Fruit fly (Drosophila melanogaster) whole organism, embryonic: Measurements from ENCODE around the gene CG13306.

Source experiments
- Abd-B ChIP-seq: fragments of 200-800 bp; sonication (Bioruptor generic); optimal IDR thresholded peaks from 2 replicates; lab custom pipeline; 2018; ENCODE audit warnings: missing biosample characterization, mild to moderate bottlenecking, missing genetic modification characterization, moderate library complexity
- Adf1 ChIP-seq: fragments of 200-800 bp; sonication (Bioruptor generic); IDR thresholded peaks from 2 replicates; pipeline ENCODE4 v1.3.6; 2022; ENCODE audit warnings: missing biosample characterization, missing genetic modification characterization
- Awh ChIP-seq: fragments of 200-800 bp; sonication (Bioruptor generic); IDR thresholded peaks from 2 replicates; pipeline ENCODE4, ENCODE4 v1.3.6; 2022; ENCODE audit warnings: missing biosample characterization, missing genetic modification characterization
- BEAF-32 ChIP-seq: fragments of 200-800 bp; sonication (Bioruptor generic); optimal IDR thresholded peaks from 3 replicates; lab custom pipeline; 2017; ENCODE audit warnings: missing biosample characterization, missing genetic modification characterization, mild to moderate bottlenecking, moderate library complexity, missing genetic modification reagents
- CG10147 ChIP-seq: fragments of 200-800 bp; sonication (Bioruptor generic); optimal IDR thresholded peaks from 2 replicates; lab custom pipeline; 2019; ENCODE audit warnings: missing biosample characterization, mild to moderate bottlenecking, missing genetic modification characterization, moderate library complexity
- CG10267 ChIP-seq: fragments of 200-800 bp; sonication (Bioruptor generic); optimal IDR thresholded peaks from 2 replicates; lab custom pipeline; 2018; ENCODE audit warnings: missing biosample characterization, mild to moderate bottlenecking, missing genetic modification characterization, moderate library complexity
- CG10543 ChIP-seq: fragments of 200-800 bp; sonication (Bioruptor generic); optimal IDR thresholded peaks from 3 replicates; lab custom pipeline; 2017; ENCODE audit warnings: missing biosample characterization, mild to moderate bottlenecking, missing genetic modification characterization, moderate library complexity
- CG10959 ChIP-seq: fragments of 200-800 bp; sonication (Bioruptor generic); IDR thresholded peaks from 2 replicates; pipeline ENCODE4 v1.3.6; 2022; ENCODE audit warnings: missing biosample characterization, missing genetic modification characterization
- CG13775 ChIP-seq: fragments of 200-800 bp; sonication (Bioruptor generic); optimal IDR thresholded peaks from 3 replicates; lab custom pipeline; 2017; ENCODE audit warnings: missing biosample characterization, mild to moderate bottlenecking, missing genetic modification characterization
- CG16815 ChIP-seq: fragments of 200-800 bp; sonication (Bioruptor generic); optimal IDR thresholded peaks from 3 replicates; lab custom pipeline; 2017; ENCODE audit warnings: missing biosample characterization, mild to moderate bottlenecking, missing genetic modification characterization
- CG2712 ChIP-seq: fragments of 200-800 bp; optimal IDR thresholded peaks from 3 replicates; lab custom pipeline; 2019; ENCODE audit warnings: missing biosample characterization, mild to moderate bottlenecking, missing genetic modification characterization, moderate library complexity
- CG31441 ChIP-seq: fragments of 200-800 bp; sonication (Bioruptor generic); IDR thresholded peaks from 2 replicates; pipeline ENCODE4 v1.3.6; 2022; ENCODE audit warnings: missing biosample characterization, missing genetic modification characterization
- CG34422 ChIP-seq: fragments of 200-800 bp; sonication (Bioruptor generic); IDR thresholded peaks from 3 replicates; pipeline ENCODE4 v1.3.6; 2022; ENCODE audit warnings: missing biosample characterization, missing genetic modification characterization
- CG4617 ChIP-seq: fragments of 200-800 bp; sonication (Bioruptor generic); optimal IDR thresholded peaks from 3 replicates; lab custom pipeline; 2016; ENCODE audit warnings: missing biosample characterization, missing genetic modification characterization, borderline replicate concordance
- CG5180 ChIP-seq: fragments of 200-800 bp; sonication (Bioruptor generic); optimal IDR thresholded peaks from 3 replicates; lab custom pipeline; 2017; ENCODE audit warnings: missing biosample characterization, missing genetic modification characterization, mild to moderate bottlenecking, moderate library complexity, missing genetic modification reagents
- CG6272 ChIP-seq: fragments of 200-800 bp; sonication (Bioruptor generic); IDR thresholded peaks from 2 replicates; pipeline ENCODE4 v1.3.6; 2022; ENCODE audit warnings: missing biosample characterization, missing genetic modification characterization
- CG6765 ChIP-seq: fragments of 200-800 bp; sonication (Bioruptor generic); optimal IDR thresholded peaks from 3 replicates; lab custom pipeline; 2017; ENCODE audit warnings: missing biosample characterization, mild to moderate bottlenecking, missing genetic modification characterization
- CG6791 ChIP-seq: fragments of 200-800 bp; sonication (Bioruptor generic); IDR thresholded peaks from 3 replicates; pipeline ENCODE4 v1.3.6; 2022; ENCODE audit warnings: missing biosample characterization, missing genetic modification characterization; ENCODE audit not compliant: partially characterized antibody
- CG7357 ChIP-seq: fragments of 200-800 bp; sonication (Bioruptor generic); IDR thresholded peaks from 3 replicates; pipeline ENCODE4 v1.3.6; 2022; ENCODE audit warnings: missing biosample characterization, missing genetic modification characterization
- CG7928 ChIP-seq: fragments of 200-800 bp; sonication (Bioruptor generic); optimal IDR thresholded peaks from 2 replicates; lab custom pipeline; 2017; ENCODE audit warnings: missing biosample characterization, mild to moderate bottlenecking, missing genetic modification characterization
- CG8478 ChIP-seq: fragments of >200 bp; optimal IDR thresholded peaks from 2 replicates; lab custom pipeline; 2018
- CG8944 ChIP-seq: fragments of 200-800 bp; sonication (Bioruptor generic); optimal IDR thresholded peaks from 3 replicates; lab custom pipeline; 2016; ENCODE audit warnings: missing biosample characterization, missing genetic modification characterization
- CG9817 ChIP-seq: fragments of 200-800 bp; sonication (Bioruptor generic); optimal IDR thresholded peaks from 2 replicates; lab custom pipeline; 2018; ENCODE audit warnings: missing biosample characterization, mild to moderate bottlenecking, missing genetic modification characterization, moderate library complexity
- Dad ChIP-seq: fragments of 200-800 bp; sonication (Bioruptor generic); optimal IDR thresholded peaks from 3 replicates; lab custom pipeline; 2016; ENCODE audit warnings: missing biosample characterization, missing genetic modification characterization
- Dbx ChIP-seq: fragments of 200-800 bp; sonication (Bioruptor generic); IDR thresholded peaks from 3 replicates; pipeline ENCODE4 v1.3.6; 2022; ENCODE audit warnings: missing biosample characterization, missing genetic modification characterization
- ERR ChIP-seq: fragments of 200-800 bp; sonication (Bioruptor generic); optimal IDR thresholded peaks from 2 replicates; lab custom pipeline; 2016; ENCODE audit warnings: missing biosample characterization, missing genetic modification characterization
- Eip74EF ChIP-seq, 2 experiments: fragments of 200-800 bp in 1 of 2; fragments of >200 bp in 1 of 2; sonication (Bioruptor generic) in 1 of 2; optimal IDR thresholded peaks; 2 replicates each; lab custom pipeline; 2017 to 2019; ENCODE audit warnings: missing biosample characterization in 2 of 2, missing genetic modification characterization in 2 of 2, mild to moderate bottlenecking in 1 of 2, moderate library complexity in 1 of 2
- H15 ChIP-seq: fragments of 200-800 bp; sonication (Bioruptor generic); IDR thresholded peaks from 3 replicates; pipeline ENCODE4 v1.3.6; 2022; ENCODE audit warnings: missing biosample characterization, missing genetic modification characterization
- HLH54F ChIP-seq: fragments of 200-800 bp; sonication (Bioruptor generic); optimal IDR thresholded peaks from 3 replicates; lab custom pipeline; 2016; ENCODE audit warnings: missing biosample characterization, missing genetic modification characterization
- HmgD ChIP-seq: fragments of 200-800 bp; sonication (Bioruptor generic); optimal IDR thresholded peaks from 3 replicates; lab custom pipeline; 2016; ENCODE audit warnings: missing biosample characterization, missing genetic modification characterization
- NC2α ChIP-seq: fragments of 200-800 bp; sonication (Bioruptor generic); optimal IDR thresholded peaks from 2 replicates; lab custom pipeline; 2016; ENCODE audit warnings: missing biosample characterization, missing genetic modification characterization
- Nf-YC ChIP-seq: fragments of 200-800 bp; optimal IDR thresholded peaks from 3 replicates; lab custom pipeline; 2019; ENCODE audit warnings: missing biosample characterization, mild to moderate bottlenecking, missing genetic modification characterization, moderate library complexity
- Sox100B ChIP-seq: fragments of 200-800 bp; sonication (Bioruptor generic); optimal IDR thresholded peaks from 3 replicates; lab custom pipeline; 2018; ENCODE audit warnings: missing biosample characterization, mild to moderate bottlenecking, missing genetic modification characterization
- Sry-δ ChIP-seq: fragments of 200-800 bp; sonication (Bioruptor generic); optimal IDR thresholded peaks from 2 replicates; lab custom pipeline; 2016; ENCODE audit warnings: missing biosample characterization, missing genetic modification characterization
- Xrp1 ChIP-seq: fragments of 200-800 bp; sonication (Bioruptor generic); IDR thresholded peaks from 2 replicates; pipeline ENCODE4 v1.3.6; 2022; ENCODE audit warnings: missing biosample characterization, missing genetic modification characterization
- ase ChIP-seq: fragments of 200-800 bp; sonication (Bioruptor generic); IDR thresholded peaks from 3 replicates; pipeline ENCODE4 v1.3.6; 2022; ENCODE audit warnings: missing biosample characterization, missing genetic modification characterization
- bbx ChIP-seq: fragments of 200-800 bp; sonication (Bioruptor generic); IDR thresholded peaks from 2 replicates; pipeline ENCODE4 v1.3.6; 2022; ENCODE audit warnings: missing biosample characterization, missing genetic modification characterization; ENCODE audit not compliant: partially characterized antibody
- br ChIP-seq: fragments of >200 bp; optimal IDR thresholded peaks from 2 replicates; lab custom pipeline; 2017
- dimm ChIP-seq: fragments of 200-800 bp; sonication (Bioruptor generic); IDR thresholded peaks from 2 replicates; pipeline ENCODE4 v1.3.6; 2022; ENCODE audit warnings: missing biosample characterization, missing genetic modification characterization
- ewg ChIP-seq: fragments of 200-800 bp; sonication (Bioruptor generic); optimal IDR thresholded peaks from 3 replicates; lab custom pipeline; 2017; ENCODE audit warnings: mild to moderate bottlenecking, missing biosample characterization, missing genetic modification reagents, missing genetic modification characterization
- fd64A ChIP-seq: fragments of 200-800 bp; sonication (Bioruptor generic); optimal IDR thresholded peaks from 3 replicates; lab custom pipeline; 2018; ENCODE audit warnings: missing biosample characterization, mild to moderate bottlenecking, missing genetic modification characterization
- gem ChIP-seq: fragments of 200-800 bp; sonication (Bioruptor generic); optimal IDR thresholded peaks from 2 replicates; lab custom pipeline; 2019; ENCODE audit warnings: missing biosample characterization, mild to moderate bottlenecking, missing genetic modification characterization, moderate library complexity
- gsb-n ChIP-seq: fragments of 200-800 bp; sonication (Bioruptor generic); optimal IDR thresholded peaks from 3 replicates; lab custom pipeline; 2018; ENCODE audit warnings: missing biosample characterization, mild to moderate bottlenecking, missing genetic modification characterization
- klu ChIP-seq: fragments of 200-800 bp; sonication (Bioruptor generic); IDR thresholded peaks from 2 replicates; pipeline ENCODE4 v1.3.6; 2022; ENCODE audit warnings: missing biosample characterization, missing genetic modification characterization
- org-1 ChIP-seq: fragments of 200-800 bp; sonication (Bioruptor generic); optimal IDR thresholded peaks from 2 replicates; lab custom pipeline; 2017; ENCODE audit warnings: missing biosample characterization, missing genetic modification characterization
- pita ChIP-seq: fragments of 200-800 bp; sonication (Bioruptor generic); optimal IDR thresholded peaks from 2 replicates; lab custom pipeline; 2017; ENCODE audit warnings: missing biosample characterization, mild to moderate bottlenecking, missing genetic modification characterization
- pnt ChIP-seq: fragments of 200-800 bp; sonication (Bioruptor generic); optimal IDR thresholded peaks from 3 replicates; lab custom pipeline; 2016; ENCODE audit warnings: missing biosample characterization, missing genetic modification characterization
- prd ChIP-seq, 3 experiments: fragments of >200 bp in 2 of 3; fragments of 200-800 bp in 1 of 3; sonication (Bioruptor generic) in 1 of 3; optimal IDR thresholded peaks in 2 of 3; IDR thresholded peaks in 1 of 3; 2 replicates in 2 of 3; 3 replicates in 1 of 3; pipeline versions ENCODE4 v1.3.6 to Lab custom; 2017 to 2022; ENCODE audit warnings: missing biosample characterization in 1 of 3, missing genetic modification characterization in 1 of 3
- pros ChIP-seq: fragments of 200-800 bp; sonication (Bioruptor generic); optimal IDR thresholded peaks from 3 replicates; lab custom pipeline; 2019; ENCODE audit warnings: missing biosample characterization, mild to moderate bottlenecking, missing genetic modification characterization, moderate library complexity
- sob ChIP-seq: fragments of 200-800 bp; sonication (Bioruptor generic); IDR thresholded peaks from 2 replicates; pipeline ENCODE4 v1.3.6; 2022; ENCODE audit warnings: missing biosample characterization, missing genetic modification characterization
- ttk ChIP-seq: fragments of 200-800 bp; sonication (Bioruptor generic); IDR thresholded peaks from 2 replicates; pipeline ENCODE4 v2.1.2; 2022; ENCODE audit warnings: missing biosample characterization, missing genetic modification characterization

The CG13306 gene

dm6 chr3L:8767876-8768275, 18.4 kb upstream of the CG13306 start (continued):
- TF ChIP-seq H15 (GFP tag; lab: Robert Waterston, UW) (no peak), org-1 (GFP tag; lab: Kevin White, UChicago) (peak; percentile 42), CG2712 (tag; lab: Kevin White, UChicago) (peak; percentile 19), pros (GFP tag; lab: Kevin White, UChicago) (no peak), CG6791 (GFP tag; lab: Robert Waterston, UW) (no peak), CG10543 (GFP tag; lab: Kevin White, UChicago) (no peak), Sox100B (GFP tag; lab: Kevin White, UChicago) (peak; percentile 14), br (lab: Kevin White, UChicago) (no peak), CG4617 (GFP tag; lab: Kevin White, UChicago) (no peak), Awh (GFP tag; lab: Robert Waterston, UW) (no peak), Sry-δ (GFP tag; lab: Kevin White, UChicago) (peak; percentile 15), Dad (GFP tag; lab: Kevin White, UChicago) (peak; percentile 11), gsb-n (tag; lab: Kevin White, UChicago) (no peak), ttk (GFP tag; lab: Robert Waterston, UW) (no peak), CG16815 (GFP tag; lab: Kevin White, UChicago) (peak; percentile 46), Abd-B (GFP tag; lab: Kevin White, UChicago) (no peak), dimm (no peak), CG8478 (lab: Kevin White, UChicago) (no peak), CG34422 (GFP tag; lab: Robert Waterston, UW) (no peak), HLH54F (peak; percentile 28), BEAF-32 (GFP tag; lab: Kevin White, UChicago) (no peak), ERR (GFP tag; lab: Kevin White, UChicago) (no peak), CG10959 (GFP tag; lab: Robert Waterston, UW) (no peak), CG9817 (peak; percentile 23), CG7357 (0 out of 3 replicates have a peak, but pooled peaks have one; percentile 15), ase (GFP tag; lab: Robert Waterston, UW) (no peak), Xrp1 (GFP tag; lab: Robert Waterston, UW) (no peak), fd64A (GFP tag; lab: Kevin White, UChicago) (no peak), CG5180 (peak; percentile 3), CG7928 (GFP tag; lab: Kevin White, UChicago) (no peak), Nf-YC (tag; lab: Kevin White, UChicago) (no peak), sob (GFP tag; lab: Robert Waterston, UW) (0 out of 2 replicates have a peak, but pooled peaks have one; percentile 14), CG6272 (no peak), HmgD (GFP tag; lab: Kevin White, UChicago) (no peak), CG13775 (GFP tag; lab: Kevin White, UChicago) (peak; percentile 50), CG10267 (no peak), CG8944 (GFP tag; lab: Kevin White, UChicago) (no peak), Dbx (peak; percentile 34; the same call in 1 of the 3 replicates), bbx (GFP tag; lab: Robert Waterston, UW) (no peak), Eip74EF (GFP tag; optimal IDR thresholded peaks at IDR 0.05; lab: Kevin White, UChicago) (no peak), Adf1 (peak; percentile 59), CG31441 (no peak), prd (optimal IDR thresholded peaks at IDR 0.05; lab: Kevin White, UChicago) (no peak), prd (GFP tag; IDR thresholded peaks at IDR 0.05; lab: Robert Waterston, UW) (peak; percentile 58; the same call in 2 of the 3 replicates), pita (no peak), CG10147 (GFP tag; lab: Kevin White, UChicago) (no peak), klu (GFP tag; lab: Robert Waterston, UW) (no peak), ewg (no peak), gem (tag; lab: Kevin White, UChicago) (peak; percentile 60), NC2α (GFP tag; lab: Kevin White, UChicago) (no peak), CG6765 (GFP tag; lab: Kevin White, UChicago) (peak; percentile 42), pnt (GFP tag; lab: Kevin White, UChicago) (no peak)
